Worm (Caenorhabditis elegans) whole organism, young adult: ENCODE data around the gene test-1.

Source experiments
- B0019.2 ChIP-seq: fragments of 200-800 bp; sonication (Bioruptor generic); conservative IDR thresholded peaks from 2 replicates; pipeline ENCODE4 v1.3.6; 2022; ENCODE audit warnings: missing genetic modification reagents, missing genetic modification characterization, missing compliant biosample characterization
- C17E4.6 ChIP-seq: fragments of 200-800 bp; sonication (Bioruptor generic); IDR thresholded peaks from 2 replicates; pipeline ENCODE4 v1.3.6; 2022; ENCODE audit warnings: missing genetic modification reagents, missing genetic modification characterization, missing compliant biosample characterization
- F33H1.4 ChIP-seq: fragments of 200-800 bp; sonication (Bioruptor generic); IDR thresholded peaks from 2 replicates; pipeline ENCODE4 v1.3.6; 2022; ENCODE audit warnings: missing genetic modification reagents, missing genetic modification characterization, missing compliant biosample characterization
- Y67H2A.10 ChIP-seq: fragments of 200-800 bp; sonication (Bioruptor generic); conservative IDR thresholded peaks from 2 replicates; pipeline ENCODE4 v1.3.6; 2022; ENCODE audit warnings: missing genetic modification reagents, missing genetic modification characterization, missing compliant biosample characterization
- Y95B8A.8 ChIP-seq: fragments of 200-800 bp; sonication (Bioruptor generic); IDR thresholded peaks from 2 replicates; pipeline ENCODE4 v1.3.6; 2022; ENCODE audit warnings: missing genetic modification reagents, missing genetic modification characterization, missing compliant biosample characterization
- akir-1 ChIP-seq: fragments of 200-800 bp; sonication (Bioruptor generic); optimal IDR thresholded peaks from 2 replicates; lab custom pipeline; 2018; ENCODE audit warnings: mild to moderate bottlenecking, missing genetic modification characterization, moderate library complexity, missing compliant biosample characterization
- atf-7 ChIP-seq: sonication (generic microtip); optimal IDR thresholded peaks from 2 replicates; lab custom pipeline; 2017; ENCODE audit warnings: mild to moderate bottlenecking, missing genetic modification characterization, missing compliant biosample characterization
- cebp-1 ChIP-seq, 2 experiments: fragments of 200-800 bp in 1 of 2; sonication (Bioruptor generic) in 1 of 2; sonication (generic microtip) in 1 of 2; IDR thresholded peaks in 1 of 2; optimal IDR thresholded peaks in 1 of 2; 2 replicates each; pipeline versions ENCODE4 v1.3.6 to Lab custom; 2017 to 2022; ENCODE audit warnings: missing compliant biosample characterization in 2 of 2, missing genetic modification characterization in 2 of 2, mild to moderate bottlenecking in 1 of 2, missing genetic modification reagents in 1 of 2, moderate library complexity in 1 of 2
- chd-7 ChIP-seq: sonication (generic microtip); optimal IDR thresholded peaks from 2 replicates; lab custom pipeline; 2016; ENCODE audit warnings: mild to moderate bottlenecking, missing genetic modification characterization, moderate library complexity, missing compliant biosample characterization
- dox-1 ChIP-seq: fragments of 200-800 bp; sonication (Bioruptor generic); IDR thresholded peaks from 2 replicates; pipeline ENCODE4 v1.3.6; 2022; ENCODE audit warnings: missing genetic modification reagents, missing genetic modification characterization, missing compliant biosample characterization
- lsl-1 ChIP-seq: fragments of 200-800 bp; sonication (Bioruptor generic); optimal IDR thresholded peaks from 2 replicates; lab custom pipeline; 2018; ENCODE audit warnings: mild to moderate bottlenecking, missing genetic modification characterization, moderate library complexity, missing compliant biosample characterization
- madf-8 ChIP-seq: fragments of 200-800 bp; sonication (Bioruptor generic); conservative IDR thresholded peaks from 2 replicates; pipeline ENCODE4 v1.3.6; 2022; ENCODE audit warnings: missing genetic modification reagents, missing genetic modification characterization, missing compliant biosample characterization
- mes-4 ChIP-seq: sonication (generic microtip); optimal IDR thresholded peaks from 2 replicates; lab custom pipeline; 2016; ENCODE audit warnings: missing genotype, missing genetic modification characterization, missing compliant biosample characterization
- rcor-1 ChIP-seq: fragments of 200-800 bp; sonication (Bioruptor generic); IDR thresholded peaks from 2 replicates; pipeline ENCODE4 v1.3.6; 2022; ENCODE audit warnings: missing genetic modification reagents, missing genetic modification characterization, missing compliant biosample characterization
- sdz-38 ChIP-seq: sonication (generic microtip); optimal IDR thresholded peaks from 2 replicates; lab custom pipeline; 2016; ENCODE audit warnings: missing genotype, missing genetic modification characterization, missing compliant biosample characterization
- unc-62 ChIP-seq: fragments of 150-350 bp; optimal IDR thresholded peaks from 2 replicates; lab custom pipeline; 2014; ENCODE audit warnings: missing biosample characterization, missing genetic modification reagents, missing genetic modification characterization

Gene test-1

DNA sequence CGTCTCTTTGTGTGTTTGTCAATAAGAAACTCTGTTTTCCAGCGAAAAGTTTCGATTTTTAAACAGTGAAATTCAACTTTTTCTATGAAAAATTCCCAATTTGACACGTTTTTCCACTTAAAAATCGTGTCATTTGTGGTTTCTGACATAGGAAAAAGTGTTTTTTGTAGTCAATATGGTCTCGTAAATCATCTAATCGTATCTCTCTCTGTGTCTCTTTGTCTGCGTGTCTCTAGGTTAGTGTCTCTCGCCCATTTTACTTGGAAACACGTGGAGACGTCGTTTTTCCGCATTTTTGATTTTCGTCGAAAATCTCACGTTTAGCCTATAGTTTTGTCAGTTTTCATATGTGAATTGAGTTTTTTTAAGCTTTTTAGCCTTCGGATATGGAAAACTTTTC, 58.8 kb downstream of the test-1 start:
- TF ChIP-seq Y95B8A.8: no peak
- no peak for TF ChIP-seq akir-1
- TF ChIP-seq sdz-38 (tag; lab: Kevin White, UChicago): no peak
- TF ChIP-seq rcor-1: no peak
- TF ChIP-seq F33H1.4 (GFP tag; lab: Robert Waterston, UW): no peak
- no peak for TF ChIP-seq C17E4.6 (GFP tag; lab: Robert Waterston, UW)
- TF ChIP-seq chd-7: no peak
- no peak for TF ChIP-seq madf-8 (GFP tag; lab: Robert Waterston, UW)
- TF ChIP-seq unc-62 (GFP tag; lab: Kevin White, UChicago): no peak
- no peak for TF ChIP-seq mes-4 (tag; lab: Kevin White, UChicago)
- TF ChIP-seq Y67H2A.10 (GFP tag; lab: Robert Waterston, UW): no peak
- no peak for TF ChIP-seq B0019.2 (GFP tag; lab: Robert Waterston, UW)
- no peak for TF ChIP-seq atf-7 (tag; lab: Kevin White, UChicago)
- TF ChIP-seq cebp-1 (GFP tag; IDR thresholded peaks at IDR 0.05; lab: Robert Waterston, UW): no peak
- no peak for TF ChIP-seq cebp-1 (tag; optimal IDR thresholded peaks at IDR 0.05; lab: Kevin White, UChicago)
- TF ChIP-seq dox-1 (GFP tag; lab: Robert Waterston, UW): no peak
- TF ChIP-seq lsl-1 (GFP tag; lab: Kevin White, UChicago): no peak
- TF ChIP-seq, all 124 proteins: peak for 0
